Worm (Caenorhabditis elegans) whole organism, early embryonic: Measurements from ENCODE around the gene gcy-34.

ENCODE experiments used
- B0310.2 ChIP-seq: sonication (generic microtip); optimal IDR thresholded peaks from 2 replicates; lab custom pipeline; 2016; ENCODE audit warnings: mild to moderate bottlenecking, missing genetic modification characterization, missing compliant biosample characterization
- F13C5.2 ChIP-seq: sonication (generic microtip); optimal IDR thresholded peaks from 2 replicates; lab custom pipeline; 2017; ENCODE audit warnings: mild to moderate bottlenecking, missing genetic modification characterization, inconsistent platforms, missing compliant biosample characterization
- ama-1 ChIP-seq: fragments of 150-350 bp; optimal IDR thresholded peaks from 2 replicates; lab custom pipeline; 2014
- ceh-13 ChIP-seq: fragments of 200-800 bp; sonication (Bioruptor generic); optimal IDR thresholded peaks from 2 replicates; lab custom pipeline; 2018; ENCODE audit warnings: mild to moderate bottlenecking, missing genetic modification characterization, missing compliant biosample characterization
- tbx-11 ChIP-seq: fragments of 200-800 bp; sonication (Bioruptor generic); IDR thresholded peaks from 2 replicates; pipeline ENCODE4 v1.3.6; 2022; ENCODE audit warnings: missing genetic modification characterization, missing compliant biosample characterization

DNA sequence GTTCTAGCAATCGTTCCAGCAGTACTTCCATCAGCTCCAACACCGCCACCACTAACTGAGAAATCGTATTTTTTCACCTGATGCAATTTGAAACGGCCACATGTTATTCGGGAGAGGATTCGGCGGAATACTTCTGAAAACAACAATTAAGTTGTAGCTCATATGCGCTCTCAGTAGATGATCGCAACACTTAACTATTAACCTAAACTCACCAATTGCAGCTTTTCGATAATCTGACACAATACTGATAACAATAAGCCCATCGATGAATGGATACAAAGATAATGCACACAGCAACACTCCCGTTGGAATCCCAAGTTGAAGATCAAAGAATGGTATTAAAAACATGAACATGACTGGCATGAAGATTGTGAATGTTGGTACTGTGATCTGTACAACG is 47.7 kb downstream of the gcy-34 start:
- no peak for TF ChIP-seq ceh-13 (GFP tag; lab: Kevin White, UChicago)
- no peak for TF ChIP-seq ama-1 (lab: Kevin White, UChicago)
- no peak for TF ChIP-seq tbx-11
- TF ChIP-seq B0310.2 (tag; lab: Kevin White, UChicago): no peak
- TF ChIP-seq F13C5.2: no peak
